Worm (Caenorhabditis elegans) whole organism, young adult: ENCODE results near the gene irk-1.

Experiments used
- B0019.2 ChIP-seq: fragments of 200-800 bp; sonication (Bioruptor generic); conservative IDR thresholded peaks from 2 replicates; pipeline ENCODE4 v1.3.6; 2022; ENCODE audit warnings: missing genetic modification reagents, missing genetic modification characterization, missing compliant biosample characterization
- B0035.1 ChIP-seq: sonication (generic microtip); optimal IDR thresholded peaks from 2 replicates; lab custom pipeline; 2016; ENCODE audit warnings: missing genetic modification characterization, mild to moderate bottlenecking, missing compliant biosample characterization, missing genotype, missing genetic modification reagents
- F22D6.2 ChIP-seq: sonication (generic microtip); optimal IDR thresholded peaks from 2 replicates; lab custom pipeline; 2016; ENCODE audit warnings: mild to moderate bottlenecking, missing genetic modification characterization, missing compliant biosample characterization
- F23B12.7 ChIP-seq: sonication (generic microtip); optimal IDR thresholded peaks from 2 replicates; lab custom pipeline; 2017; ENCODE audit warnings: missing genetic modification characterization, mild to moderate bottlenecking, missing compliant biosample characterization, antibody characterized with exemption, moderate library complexity; ENCODE audit not compliant: insufficient read depth
- F37B4.10 ChIP-seq: fragments of 200-800 bp; sonication (Bioruptor generic); IDR thresholded peaks from 2 replicates; pipeline ENCODE4 v1.3.6; 2022; ENCODE audit warnings: missing genetic modification characterization, missing compliant biosample characterization
- F55B11.4 ChIP-seq: sonication (generic microtip); optimal IDR thresholded peaks from 2 replicates; lab custom pipeline; 2016; ENCODE audit warnings: missing compliant biosample characterization, missing genetic modification characterization, borderline replicate concordance; ENCODE audit not compliant: insufficient read depth
- F57C9.4 ChIP-seq: sonication (generic microtip); optimal IDR thresholded peaks from 2 replicates; lab custom pipeline; 2017; ENCODE audit warnings: mild to moderate bottlenecking, missing genetic modification characterization, missing compliant biosample characterization
- K12H6.12 ChIP-seq: fragments of 200-800 bp; sonication (Bioruptor generic); optimal IDR thresholded peaks from 2 replicates; lab custom pipeline; 2018; ENCODE audit warnings: mild to moderate bottlenecking, missing genetic modification characterization, missing compliant biosample characterization
- T26A5.8 ChIP-seq: sonication (generic microtip); optimal IDR thresholded peaks from 2 replicates; lab custom pipeline; 2016; ENCODE audit warnings: missing genetic modification characterization, missing compliant biosample characterization
- Y53G8AR.9 ChIP-seq: fragments of 200-800 bp; sonication (Bioruptor generic); conservative IDR thresholded peaks from 2 replicates; pipeline ENCODE4 v1.3.6; 2022; ENCODE audit warnings: missing genetic modification reagents, missing genetic modification characterization, missing compliant biosample characterization
- Y56A3A.18 ChIP-seq: fragments of 200-800 bp; sonication (Bioruptor generic); IDR thresholded peaks from 2 replicates; pipeline ENCODE4 v1.3.6; 2022; ENCODE audit warnings: missing genetic modification reagents, missing genetic modification characterization, missing compliant biosample characterization
- Y79H2A.3 ChIP-seq: fragments of 200-800 bp; sonication (Bioruptor generic); conservative IDR thresholded peaks from 2 replicates; pipeline ENCODE4 v1.3.6; 2022; ENCODE audit warnings: missing genetic modification reagents, missing genetic modification characterization, missing compliant biosample characterization
- Y95B8A.8 ChIP-seq: fragments of 200-800 bp; sonication (Bioruptor generic); IDR thresholded peaks from 2 replicates; pipeline ENCODE4 v1.3.6; 2022; ENCODE audit warnings: missing genetic modification reagents, missing genetic modification characterization, missing compliant biosample characterization
- ama-1 ChIP-seq, 3 experiments: fragments of 150-350 bp in 1 of 3; sonication (generic microtip) in 2 of 3; optimal IDR thresholded peaks; 2 replicates each; lab custom pipeline; 2014 to 2018; ENCODE audit warnings: missing biosample characterization in 2 of 3, missing genetic modification characterization in 2 of 3, missing genetic modification reagents in 2 of 3
- athp-1 ChIP-seq: sonication (generic microtip); optimal IDR thresholded peaks from 2 replicates; lab custom pipeline; 2017; ENCODE audit warnings: mild to moderate bottlenecking, missing genetic modification characterization, missing compliant biosample characterization
- attf-5 ChIP-seq: fragments of 200-800 bp; sonication (Bioruptor generic); optimal IDR thresholded peaks from 2 replicates; lab custom pipeline; 2018; ENCODE audit warnings: mild to moderate bottlenecking, missing genetic modification characterization, missing compliant biosample characterization
- ccch-3 ChIP-seq: fragments of 200-800 bp; sonication (Bioruptor generic); optimal IDR thresholded peaks from 2 replicates; lab custom pipeline; 2018; ENCODE audit warnings: mild to moderate bottlenecking, missing genetic modification characterization, missing compliant biosample characterization
- ceh-100 ChIP-seq: fragments of 200-800 bp; sonication (Bioruptor generic); IDR thresholded peaks from 2 replicates; pipeline ENCODE4 v1.3.6; 2022; ENCODE audit warnings: missing genetic modification reagents, missing genetic modification characterization, missing compliant biosample characterization
- ceh-40 ChIP-seq: fragments of 200-800 bp; sonication (Bioruptor generic); IDR thresholded peaks from 2 replicates; pipeline ENCODE4 v1.3.6; 2022; ENCODE audit warnings: missing genetic modification characterization, missing compliant biosample characterization
- ceh-58 ChIP-seq: fragments of 200-800 bp; sonication (Bioruptor generic); IDR thresholded peaks from 2 replicates; pipeline ENCODE4 v1.3.6; 2022; ENCODE audit warnings: missing genetic modification characterization, missing compliant biosample characterization
- ceh-91 ChIP-seq: fragments of 200-800 bp; sonication (Bioruptor generic); IDR thresholded peaks from 2 replicates; pipeline ENCODE4 v1.3.6; 2022; ENCODE audit warnings: missing genetic modification reagents, missing genetic modification characterization, missing compliant biosample characterization
- dpff-1 ChIP-seq: sonication (generic microtip); optimal IDR thresholded peaks from 2 replicates; lab custom pipeline; 2017; ENCODE audit warnings: mild to moderate bottlenecking, missing genetic modification characterization, missing compliant biosample characterization
- efl-1 ChIP-seq: fragments of 150-350 bp; optimal IDR thresholded peaks from 2 replicates; lab custom pipeline; 2014; ENCODE audit warnings: missing biosample characterization, missing genetic modification reagents, missing genetic modification characterization
- egl-44 ChIP-seq: fragments of 200-800 bp; sonication (Bioruptor generic); IDR thresholded peaks from 2 replicates; pipeline ENCODE4 v1.3.6; 2022; ENCODE audit warnings: missing genetic modification reagents, missing genetic modification characterization, missing compliant biosample characterization
- egrh-3 ChIP-seq: fragments of 200-800 bp; sonication (Bioruptor generic); IDR thresholded peaks from 2 replicates; pipeline ENCODE4 v1.3.6; 2022; ENCODE audit warnings: missing genetic modification reagents, missing genetic modification characterization, missing compliant biosample characterization
- gei-17 ChIP-seq: fragments of 200-800 bp; sonication (Bioruptor generic); optimal IDR thresholded peaks from 2 replicates; lab custom pipeline; 2018; ENCODE audit warnings: mild to moderate bottlenecking, missing genetic modification characterization, missing compliant biosample characterization
- lag-1 ChIP-seq: fragments of 200-800 bp; sonication (Bioruptor generic); IDR thresholded peaks from 2 replicates; pipeline ENCODE4 v1.3.6; 2022; ENCODE audit warnings: missing genetic modification reagents, missing genetic modification characterization, missing compliant biosample characterization
- lin-35 ChIP-seq, 3 experiments: fragments of 150-350 bp in 2 of 3; sonication (generic microtip) in 1 of 3; optimal IDR thresholded peaks; 2 replicates each; lab custom pipeline; 2014 to 2018; ENCODE audit warnings: missing biosample characterization in 3 of 3, missing genetic modification characterization in 3 of 3, missing genetic modification reagents in 3 of 3
- lsl-1 ChIP-seq: fragments of 200-800 bp; sonication (Bioruptor generic); optimal IDR thresholded peaks from 2 replicates; lab custom pipeline; 2018; ENCODE audit warnings: mild to moderate bottlenecking, missing genetic modification characterization, moderate library complexity, missing compliant biosample characterization
- madf-6 ChIP-seq: fragments of 200-800 bp; sonication (Bioruptor generic); IDR thresholded peaks from 2 replicates; pipeline ENCODE4 v1.3.6; 2022; ENCODE audit warnings: missing genetic modification reagents, missing genetic modification characterization, missing compliant biosample characterization
- madf-8 ChIP-seq: fragments of 200-800 bp; sonication (Bioruptor generic); conservative IDR thresholded peaks from 2 replicates; pipeline ENCODE4 v1.3.6; 2022; ENCODE audit warnings: missing genetic modification reagents, missing genetic modification characterization, missing compliant biosample characterization
- nhr-179 ChIP-seq: sonication (generic microtip); optimal IDR thresholded peaks from 2 replicates; lab custom pipeline; 2016; ENCODE audit warnings: mild to moderate bottlenecking, missing genetic modification characterization, missing compliant biosample characterization
- nhr-80 ChIP-seq: sonication (generic microtip); optimal IDR thresholded peaks from 2 replicates; lab custom pipeline; 2016; ENCODE audit warnings: missing genetic modification characterization, missing compliant biosample characterization
- rcor-1 ChIP-seq: fragments of 200-800 bp; sonication (Bioruptor generic); IDR thresholded peaks from 2 replicates; pipeline ENCODE4 v1.3.6; 2022; ENCODE audit warnings: missing genetic modification reagents, missing genetic modification characterization, missing compliant biosample characterization
- rpc-1 ChIP-seq, 2 experiments: fragments of 150-350 bp in 1 of 2; sonication (generic microtip) in 1 of 2; optimal IDR thresholded peaks; 2 replicates each; lab custom pipeline; 2014 to 2018; ENCODE audit warnings: missing biosample characterization in 1 of 2, missing genetic modification characterization in 1 of 2, missing genetic modification reagents in 1 of 2, missing genotype in 1 of 2
- sdz-38 ChIP-seq: sonication (generic microtip); optimal IDR thresholded peaks from 2 replicates; lab custom pipeline; 2016; ENCODE audit warnings: missing genotype, missing genetic modification characterization, missing compliant biosample characterization
- sea-2 ChIP-seq: fragments of 200-800 bp; sonication (Bioruptor generic); IDR thresholded peaks from 2 replicates; pipeline ENCODE4 v1.3.6; 2022; ENCODE audit warnings: missing genetic modification characterization, missing compliant biosample characterization
- snpc-1.1 ChIP-seq: sonication (generic microtip); optimal IDR thresholded peaks from 2 replicates; lab custom pipeline; 2017; ENCODE audit warnings: missing genetic modification characterization, mild to moderate bottlenecking, missing compliant biosample characterization, antibody characterized with exemption, moderate library complexity, missing genotype, missing genetic modification reagents; ENCODE audit not compliant: insufficient read depth
- snpc-1.3 ChIP-seq: sonication (generic microtip); optimal IDR thresholded peaks from 2 replicates; lab custom pipeline; 2017; ENCODE audit warnings: missing genetic modification characterization, mild to moderate bottlenecking, missing compliant biosample characterization, antibody characterized with exemption, moderate library complexity, missing genotype, missing genetic modification reagents; ENCODE audit not compliant: insufficient read depth
- snpc-3.4 ChIP-seq: sonication (generic microtip); optimal IDR thresholded peaks from 2 replicates; lab custom pipeline; 2017; ENCODE audit warnings: missing genetic modification characterization, mild to moderate bottlenecking, missing compliant biosample characterization, antibody characterized with exemption, moderate library complexity, missing genotype, missing genetic modification reagents
- sptf-2 ChIP-seq: fragments of 200-800 bp; sonication (Bioruptor generic); optimal IDR thresholded peaks from 2 replicates; lab custom pipeline; 2018; ENCODE audit warnings: mild to moderate bottlenecking, missing genetic modification characterization, missing compliant biosample characterization
- tbp1 ChIP-seq: fragments of 200-800 bp; sonication (Bioruptor generic); optimal IDR thresholded peaks from 2 replicates; lab custom pipeline; 2018; ENCODE audit warnings: mild to moderate bottlenecking, missing genetic modification characterization, missing compliant biosample characterization
- tlf-1 ChIP-seq: fragments of 200-800 bp; sonication (Bioruptor generic); optimal IDR thresholded peaks from 2 replicates; lab custom pipeline; 2018; ENCODE audit warnings: mild to moderate bottlenecking, missing genetic modification characterization, missing compliant biosample characterization
- unc-130 ChIP-seq: sonication (generic microtip); optimal IDR thresholded peaks from 2 replicates; lab custom pipeline; 2016; ENCODE audit warnings: missing genetic modification reagents, missing genetic modification characterization, missing compliant biosample characterization
- zim-3 ChIP-seq: sonication (generic microtip); optimal IDR thresholded peaks from 2 replicates; lab custom pipeline; 2017; ENCODE audit warnings: mild to moderate bottlenecking, missing genetic modification characterization, moderate library complexity, missing compliant biosample characterization
- ztf-22 ChIP-seq: fragments of 200-800 bp; sonication (Bioruptor generic); optimal IDR thresholded peaks from 2 replicates; lab custom pipeline; 2018; ENCODE audit warnings: mild to moderate bottlenecking, missing genetic modification characterization, moderate library complexity, missing compliant biosample characterization
- ztf-28 ChIP-seq: fragments of 200-800 bp; sonication (Bioruptor generic); IDR thresholded peaks from 2 replicates; pipeline ENCODE4 v1.3.6; 2022; ENCODE audit warnings: missing genetic modification reagents, missing genetic modification characterization, missing compliant biosample characterization

Gene irk-1

DNA sequence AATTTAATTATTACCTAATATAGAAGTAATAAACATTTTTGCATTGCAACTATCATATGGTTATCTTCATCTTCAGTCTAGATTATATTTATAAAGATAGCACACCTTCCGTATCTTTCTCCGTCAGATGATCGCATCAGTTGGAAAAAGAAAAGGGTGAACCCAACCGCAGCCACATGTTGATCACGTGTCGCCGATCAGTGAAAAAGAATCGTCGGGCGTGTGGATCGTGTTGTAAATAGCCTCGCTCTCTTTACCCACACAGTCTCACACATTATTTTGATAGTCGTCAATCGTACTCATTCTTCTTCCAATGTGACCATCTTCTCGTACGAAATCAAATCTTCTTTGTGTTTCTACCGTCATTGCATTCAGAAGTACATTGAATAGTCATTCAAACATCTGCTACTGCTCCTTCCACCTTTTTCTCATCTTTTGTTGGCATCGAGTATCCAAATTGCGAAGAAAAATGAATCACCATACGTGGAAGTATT lies 34.0 kb downstream of the irk-1 start (continued):
- TF ChIP-seq nhr-179 (tag; lab: Kevin White, UChicago) (no peak), Y95B8A.8 (GFP tag; lab: Robert Waterston, UW) (peak; percentile 49; the same call in 1 of the 2 replicates), snpc-1.1 (tag; lab: Kevin White, UChicago) (no peak), madf-8 (GFP tag; lab: Robert Waterston, UW) (no peak), ceh-58 (GFP tag; lab: Robert Waterston, UW) (no peak), Y79H2A.3 (GFP tag; lab: Robert Waterston, UW) (peak; percentile 74; the same call in 1 of the 2 replicates), nhr-80 (peak; percentile 81), lsl-1 (no peak), ama-1 (optimal IDR thresholded peaks at IDR 0.05; lab: Kevin White, UChicago) (peak; percentile 94), ama-1 (GFP tag; optimal IDR thresholded peaks at IDR 0.05; lab: Kevin White, UChicago) (peak in 1 of 2 experiments; percentile 55), ccch-3 (no peak), rpc-1 (optimal IDR thresholded peaks at IDR 0.05; lab: Kevin White, UChicago) (no peak), rpc-1 (tag; optimal IDR thresholded peaks at IDR 0.05; lab: Kevin White, UChicago) (no peak), rcor-1 (GFP tag; lab: Robert Waterston, UW) (peak; percentile 54), ztf-28 (GFP tag; lab: Robert Waterston, UW) (no peak), T26A5.8 (tag; lab: Kevin White, UChicago) (no peak), unc-130 (GFP tag; lab: Kevin White, UChicago) (no peak), lag-1 (GFP tag; lab: Robert Waterston, UW) (0 out of 2 replicates have a peak, but pooled peaks have one; percentile 25), dpff-1 (tag; lab: Kevin White, UChicago) (no peak), F57C9.4 (tag; lab: Kevin White, UChicago) (no peak), zim-3 (peak; percentile 84), athp-1 (tag; lab: Kevin White, UChicago) (peak; percentile 45), snpc-3.4 (tag; lab: Kevin White, UChicago) (no peak), tbp1 (GFP tag; lab: Kevin White, UChicago) (peak; percentile 69), sdz-38 (tag; lab: Kevin White, UChicago) (no peak), sptf-2 (GFP tag; lab: Kevin White, UChicago) (no peak), egrh-3 (GFP tag; lab: Robert Waterston, UW) (peak; percentile 8; the same call in 1 of the 2 replicates), gei-17 (GFP tag; lab: Kevin White, UChicago) (peak; percentile 88), Y56A3A.18 (GFP tag; lab: Robert Waterston, UW) (0 out of 2 replicates have a peak, but pooled peaks have one; percentile 67), lin-35 (GFP tag; optimal IDR thresholded peaks at IDR 0.05; lab: Kevin White, UChicago) (peak in 1 of 3 experiments; percentile 66), F23B12.7 (peak; percentile 4), F37B4.10 (no peak), efl-1 (GFP tag; lab: Kevin White, UChicago) (no peak), B0035.1 (tag; lab: Kevin White, UChicago) (peak; percentile 77), ceh-100 (GFP tag; lab: Robert Waterston, UW) (peak; percentile 38; the same call in 1 of the 2 replicates), snpc-1.3 (tag; lab: Kevin White, UChicago) (no peak), F22D6.2 (tag; lab: Kevin White, UChicago) (peak; percentile 95), Y53G8AR.9 (GFP tag; lab: Robert Waterston, UW) (peak; percentile 92), egl-44 (GFP tag; lab: Robert Waterston, UW) (peak; percentile 89), madf-6 (GFP tag; lab: Robert Waterston, UW) (peak; percentile 32; the same call in 1 of the 2 replicates), tlf-1 (GFP tag; lab: Kevin White, UChicago) (peak; percentile 90), B0019.2 (GFP tag; lab: Robert Waterston, UW) (no peak; the same call in 1 of the 2 replicates), attf-5 (GFP tag; lab: Kevin White, UChicago) (peak; percentile 70), ceh-91 (GFP tag; lab: Robert Waterston, UW) (no peak), F55B11.4 (tag; lab: Kevin White, UChicago) (no peak), sea-2 (GFP tag; lab: Robert Waterston, UW) (no peak), ztf-22 (GFP tag; lab: Kevin White, UChicago) (peak; percentile 94), ceh-40 (GFP tag; lab: Robert Waterston, UW) (0 out of 2 replicates have a peak, but pooled peaks have one; percentile 3), K12H6.12 (tag; lab: Kevin White, UChicago) (peak; percentile 71)
